Fruit fly (Drosophila melanogaster): ENCODE results near the gene CG17075.

The CG17075 gene

dm6 chr2L:223867-224598 is 43.3 kb downstream of the CG17075 start (continued):
- TF ChIP-seq mld (GFP tag; IDR thresholded peaks at IDR 0.05; ENCODE audit: partially characterized antibody) (no peak), CG6175 (GFP tag; IDR thresholded peaks at IDR 0.05) (peak; percentile 72; the same call in 2 of the 3 replicates), CG32532 (GFP tag; IDR thresholded peaks at IDR 0.05) (no peak)

DNA sequence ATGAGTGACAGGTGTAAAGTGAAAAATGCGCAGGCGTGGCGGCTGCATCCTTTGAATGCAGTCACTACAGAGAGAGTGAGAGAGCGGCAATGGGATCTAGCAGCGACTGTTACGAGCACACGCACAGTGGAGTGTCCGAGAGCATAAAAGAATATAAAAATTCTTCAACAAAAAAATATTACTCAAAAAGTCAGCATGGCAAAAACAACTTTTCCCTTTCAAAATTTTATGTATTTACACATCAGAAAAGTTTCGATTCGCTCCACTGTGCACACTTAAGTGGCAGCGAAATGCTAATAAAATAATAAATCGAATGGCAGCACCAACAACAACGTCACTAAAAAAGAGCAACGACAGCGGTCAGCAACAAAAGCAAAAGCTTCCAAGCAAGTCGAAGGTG is 44.0 kb downstream of the CG17075 start:
- TF ChIP-seq crc (GFP tag; optimal IDR thresholded peaks at IDR 0.05) (peak; percentile 70), cwo (GFP tag; optimal IDR thresholded peaks at IDR 0.05) (peak; percentile 54), MTF-1 (GFP tag; optimal IDR thresholded peaks at IDR 0.05; ENCODE audit: borderline replicate concordance) (peak; percentile 40), CG12769 (tag; optimal IDR thresholded peaks at IDR 0.05) (peak; percentile 58), hb (GFP tag; IDR thresholded peaks at IDR 0.05; ENCODE audit: partially characterized antibody) (no peak), CG6175 (GFP tag; IDR thresholded peaks at IDR 0.05) (no peak), CG1602 (GFP tag; optimal IDR thresholded peaks at IDR 0.05) (peak; percentile 83), ftz-f1 (GFP tag; optimal IDR thresholded peaks at IDR 0.05) (no peak), CG7556 (GFP tag; optimal IDR thresholded peaks at IDR 0.05) (peak; percentile 83), CG10462 (GFP tag; optimal IDR thresholded peaks at IDR 0.05) (peak; percentile 85), HLH54F (GFP tag; optimal IDR thresholded peaks at IDR 0.05) (peak; percentile 68), sisA (GFP tag; IDR thresholded peaks at IDR 0.05) (peak; percentile 93), NK7.1 (GFP tag; optimal IDR thresholded peaks at IDR 0.05) (peak; percentile 80), en (GFP tag; optimal IDR thresholded peaks at IDR 0.05) (peak; percentile 86), lilli (GFP tag; optimal IDR thresholded peaks at IDR 0.05) (peak; percentile 85), Sox100B (GFP tag; optimal IDR thresholded peaks at IDR 0.05) (peak; percentile 85), sd (tag; optimal IDR thresholded peaks at IDR 0.05) (no peak), crp (GFP tag; optimal IDR thresholded peaks at IDR 0.05) (peak in 1 of 2 experiments; percentile 27), bowl (GFP tag; IDR thresholded peaks at IDR 0.05) (peak; percentile 78), CG11695 (GFP tag; IDR thresholded peaks at IDR 0.05) (peak; percentile 89), Adf1 (GFP tag; IDR thresholded peaks at IDR 0.05) (peak; percentile 16; the same call in 1 of the 2 replicates), Atf-2 (GFP tag; optimal IDR thresholded peaks at IDR 0.05) (peak; percentile 90), usp (GFP tag; optimal IDR thresholded peaks at IDR 0.05) (no peak), CG30020 (tag; optimal IDR thresholded peaks at IDR 0.05) (peak; percentile 1), ara (GFP tag; IDR thresholded peaks at IDR 0.05) (peak; percentile 94), CG16815 (GFP tag; optimal IDR thresholded peaks at IDR 0.05) (peak; percentile 80), Sry-β (GFP tag; optimal IDR thresholded peaks at IDR 0.05) (no peak), CkIIα-i1 (GFP tag; IDR thresholded peaks at IDR 0.05) (no peak), CG13894 (tag; optimal IDR thresholded peaks at IDR 0.05) (no peak), Six4 (GFP tag; optimal IDR thresholded peaks at IDR 0.05) (peak; percentile 85), CG10147 (GFP tag; optimal IDR thresholded peaks at IDR 0.05) (peak; percentile 60), CG2889 (GFP tag; IDR thresholded peaks at IDR 0.05) (peak; percentile 61; the same call in 2 of the 3 replicates), Ptx1 (GFP tag; IDR thresholded peaks at IDR 0.05) (peak; percentile 89), Gsc (GFP tag; IDR thresholded peaks at IDR 0.05) (peak; percentile 76), CG3995 (GFP tag; optimal IDR thresholded peaks at IDR 0.05) (no peak), Sox102F (GFP tag; optimal IDR thresholded peaks at IDR 0.05) (peak; percentile 91), CG12236 (GFP tag; optimal IDR thresholded peaks at IDR 0.05) (peak; percentile 84), CG2199 (GFP tag; IDR thresholded peaks at IDR 0.05) (peak; percentile 87), tx (GFP tag; optimal IDR thresholded peaks at IDR 0.05) (peak; percentile 65), CG16779 (GFP tag; IDR thresholded peaks at IDR 0.05) (no peak), CG17829 (tag; optimal IDR thresholded peaks at IDR 0.05) (peak; percentile 89), CG12744 (GFP tag; optimal IDR thresholded peaks at IDR 0.05) (peak; percentile 66), CG11560 (tag; IDR thresholded peaks at IDR 0.05) (peak; percentile 41; the same call in 1 of the 3 replicates), phol (tag; optimal IDR thresholded peaks at IDR 0.05) (peak; percentile 87), Dip2 (GFP tag; IDR thresholded peaks at IDR 0.05) (peak; percentile 39; the same call in 1 of the 2 replicates), pita (GFP tag; optimal IDR thresholded peaks at IDR 0.05) (no peak)
